Fruit fly (Drosophila melanogaster): ENCODE data around the gene CstF50.

- TF ChIP-seq psq (optimal IDR thresholded peaks at IDR 0.05) (no peak), Sin3A (optimal IDR thresholded peaks at IDR 0.05) (no peak), ttk (optimal IDR thresholded peaks at IDR 0.05) (no peak), insv (optimal IDR thresholded peaks at IDR 0.05) (no peak)
Measured at dm6 chr3R:31719497-31719896, 17.3 kb downstream of the CstF50 start.

Measured in Kc167 (cell line).